Worm (Caenorhabditis elegans): ENCODE results near the gene dhhc-9.

DNA sequence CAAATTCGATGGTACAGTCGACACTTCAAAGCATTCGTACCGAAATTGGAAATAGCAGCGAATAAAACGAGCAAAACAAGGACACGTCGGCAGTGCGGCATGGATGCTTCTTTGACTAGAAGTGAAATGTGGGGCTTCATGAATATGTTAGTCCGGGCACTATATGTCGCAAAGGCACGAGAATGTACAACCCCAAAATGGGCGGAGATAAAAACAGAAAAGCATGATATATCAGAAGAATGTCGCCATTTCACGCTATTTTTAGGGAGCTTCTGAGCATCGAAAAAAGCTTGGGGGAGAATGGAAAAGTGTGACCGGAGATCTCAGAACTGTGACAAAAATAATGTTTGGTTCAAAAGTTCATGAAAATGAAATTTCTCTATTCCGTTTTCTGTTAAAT is 41.5 kb upstream of the dhhc-9 start, which contains the start of gene T07D1.3:
- TF ChIP-seq ama-1 (optimal IDR thresholded peaks at IDR 0.05): no peak
- no peak for TF ChIP-seq dve-1 (tag; optimal IDR thresholded peaks at IDR 0.05; ENCODE audit: insufficient read depth)
- no peak for TF ChIP-seq cey-2 (tag; optimal IDR thresholded peaks at IDR 0.05; ENCODE audit: borderline replicate concordance, insufficient read depth)
- no peak for TF ChIP-seq nhr-25 (tag; optimal IDR thresholded peaks at IDR 0.05; ENCODE audit: borderline replicate concordance, insufficient read depth)
